Fruit fly (Drosophila melanogaster) whole organism, embryonic: ENCODE data around the gene Trf5.

Experiments
- CG10431 ChIP-seq: fragments of 200-800 bp; sonication (Bioruptor generic); optimal IDR thresholded peaks from 3 replicates; lab custom pipeline; 2018; ENCODE audit warnings: missing biosample characterization, mild to moderate bottlenecking, missing genetic modification characterization
- CG11456 ChIP-seq: fragments of 200-800 bp; sonication (Bioruptor generic); IDR thresholded peaks from 3 replicates; pipeline ENCODE4 v1.3.6; 2022; ENCODE audit warnings: missing biosample characterization, missing genetic modification characterization
- CG13296 ChIP-seq: fragments of 200-800 bp; sonication (Bioruptor generic); optimal IDR thresholded peaks from 3 replicates; lab custom pipeline; 2018; ENCODE audit warnings: missing biosample characterization, mild to moderate bottlenecking, missing genetic modification characterization
- CG14014 ChIP-seq: fragments of 200-800 bp; sonication (Bioruptor generic); IDR thresholded peaks from 2 replicates; pipeline ENCODE4 v1.3.6; 2022; ENCODE audit warnings: missing biosample characterization, missing genetic modification characterization
- CG14441 ChIP-seq: fragments of 200-800 bp; sonication (Bioruptor generic); IDR thresholded peaks from 2 replicates; pipeline ENCODE4 v1.3.6; 2022; ENCODE audit warnings: missing biosample characterization, missing genetic modification characterization
- CG14710 ChIP-seq: fragments of 200-800 bp; sonication (Bioruptor generic); optimal IDR thresholded peaks from 3 replicates; lab custom pipeline; 2019; ENCODE audit warnings: missing biosample characterization, mild to moderate bottlenecking, missing genetic modification characterization, moderate library complexity
- CG1602 ChIP-seq: fragments of 200-800 bp; sonication (Bioruptor generic); optimal IDR thresholded peaks from 3 replicates; lab custom pipeline; 2016; ENCODE audit warnings: missing biosample characterization, missing genetic modification characterization
- CG2678 ChIP-seq: fragments of 200-800 bp; sonication (Bioruptor generic); optimal IDR thresholded peaks from 3 replicates; lab custom pipeline; 2019; ENCODE audit warnings: missing biosample characterization, mild to moderate bottlenecking, missing genetic modification characterization, moderate library complexity
- CG31441 ChIP-seq: fragments of 200-800 bp; sonication (Bioruptor generic); IDR thresholded peaks from 2 replicates; pipeline ENCODE4 v1.3.6; 2022; ENCODE audit warnings: missing biosample characterization, missing genetic modification characterization
- CG32772 ChIP-seq: fragments of 200-800 bp; sonication (Bioruptor generic); IDR thresholded peaks from 2 replicates; pipeline ENCODE4 v1.3.6; 2022; ENCODE audit warnings: missing biosample characterization, missing genetic modification characterization
- CG33557 ChIP-seq: fragments of 200-800 bp; sonication (Bioruptor generic); optimal IDR thresholded peaks from 2 replicates; lab custom pipeline; 2019; ENCODE audit warnings: missing biosample characterization, mild to moderate bottlenecking, missing genetic modification characterization, moderate library complexity
- CG4282 ChIP-seq: fragments of 200-800 bp; sonication (Bioruptor generic); optimal IDR thresholded peaks from 2 replicates; lab custom pipeline; 2016; ENCODE audit warnings: missing biosample characterization, missing genetic modification characterization
- CG6272 ChIP-seq: fragments of 200-800 bp; sonication (Bioruptor generic); IDR thresholded peaks from 2 replicates; pipeline ENCODE4 v1.3.6; 2022; ENCODE audit warnings: missing biosample characterization, missing genetic modification characterization
- CG6791 ChIP-seq: fragments of 200-800 bp; sonication (Bioruptor generic); IDR thresholded peaks from 3 replicates; pipeline ENCODE4 v1.3.6; 2022; ENCODE audit warnings: missing biosample characterization, missing genetic modification characterization; ENCODE audit not compliant: partially characterized antibody
- CG7357 ChIP-seq: fragments of 200-800 bp; sonication (Bioruptor generic); IDR thresholded peaks from 3 replicates; pipeline ENCODE4 v1.3.6; 2022; ENCODE audit warnings: missing biosample characterization, missing genetic modification characterization
- CG7786 ChIP-seq: fragments of 200-800 bp; sonication (Bioruptor generic); optimal IDR thresholded peaks from 2 replicates; lab custom pipeline; 2016; ENCODE audit warnings: missing biosample characterization, missing genetic modification characterization
- CG7839 ChIP-seq: fragments of 200-800 bp; sonication (Bioruptor generic); optimal IDR thresholded peaks from 3 replicates; lab custom pipeline; 2018; ENCODE audit warnings: missing biosample characterization, mild to moderate bottlenecking, missing genetic modification characterization, moderate library complexity
- CG8478 ChIP-seq: fragments of >200 bp; optimal IDR thresholded peaks from 2 replicates; lab custom pipeline; 2018
- CG9609 ChIP-seq: fragments of 200-800 bp; sonication (Bioruptor generic); optimal IDR thresholded peaks from 3 replicates; lab custom pipeline; 2016; ENCODE audit warnings: missing biosample characterization, missing genetic modification characterization
- CHES-1-like ChIP-seq: fragments of 200-800 bp; sonication (Bioruptor generic); optimal IDR thresholded peaks from 2 replicates; lab custom pipeline; 2016; ENCODE audit warnings: missing biosample characterization, missing genetic modification characterization
- CkIIα-i1 ChIP-seq: fragments of 200-800 bp; sonication (Bioruptor generic); IDR thresholded peaks from 2 replicates; pipeline ENCODE4 v1.3.6; 2022; ENCODE audit warnings: missing biosample characterization, missing genetic modification characterization
- D ChIP-seq, 2 experiments: fragments of 200-800 bp in 1 of 2; fragments of >200 bp in 1 of 2; sonication (Bioruptor generic) in 1 of 2; optimal IDR thresholded peaks; 2 replicates in 1 of 2; 3 replicates in 1 of 2; lab custom pipeline; 2017; ENCODE audit warnings: mild to moderate bottlenecking in 1 of 2, missing biosample characterization in 1 of 2, missing genetic modification characterization in 1 of 2, missing genetic modification reagents in 1 of 2
- Eip74EF ChIP-seq, 2 experiments: fragments of 200-800 bp in 1 of 2; fragments of >200 bp in 1 of 2; sonication (Bioruptor generic) in 1 of 2; optimal IDR thresholded peaks; 2 replicates each; lab custom pipeline; 2017 to 2019; ENCODE audit warnings: missing biosample characterization in 2 of 2, missing genetic modification characterization in 2 of 2, mild to moderate bottlenecking in 1 of 2, moderate library complexity in 1 of 2
- HLH4C ChIP-seq: fragments of 200-800 bp; sonication (Bioruptor generic); IDR thresholded peaks from 3 replicates; pipeline ENCODE4 v1.3.6; 2022; ENCODE audit warnings: missing biosample characterization, missing genetic modification characterization; ENCODE audit not compliant: partially characterized antibody
- NK7.1 ChIP-seq: fragments of 200-800 bp; sonication (Bioruptor generic); optimal IDR thresholded peaks from 3 replicates; lab custom pipeline; 2016; ENCODE audit warnings: missing biosample characterization, missing genetic modification characterization
- Neu2 ChIP-seq: fragments of 200-800 bp; sonication (Bioruptor generic); optimal IDR thresholded peaks from 3 replicates; lab custom pipeline; 2016; ENCODE audit warnings: missing biosample characterization, missing genetic modification characterization, borderline replicate concordance
- NfI ChIP-seq: fragments of 200-800 bp; sonication (Bioruptor generic); optimal IDR thresholded peaks from 3 replicates; lab custom pipeline; 2018; ENCODE audit warnings: missing biosample characterization, mild to moderate bottlenecking, missing genetic modification characterization, moderate library complexity
- Oaz ChIP-seq: fragments of 200-800 bp; sonication (Bioruptor generic); IDR thresholded peaks from 2 replicates; pipeline ENCODE4 v1.3.6; 2022; ENCODE audit warnings: missing biosample characterization, missing genetic modification characterization
- Sry-β ChIP-seq: fragments of 200-800 bp; sonication (Bioruptor generic); optimal IDR thresholded peaks from 2 replicates; lab custom pipeline; 2018; ENCODE audit warnings: missing biosample characterization, mild to moderate bottlenecking, missing genetic modification characterization, moderate library complexity
- Ssrp ChIP-seq: fragments of 200-800 bp; sonication (Bioruptor generic); optimal IDR thresholded peaks from 2 replicates; lab custom pipeline; 2018; ENCODE audit warnings: missing biosample characterization, mild to moderate bottlenecking, missing genetic modification characterization, moderate library complexity
- Stat92E ChIP-seq, 3 experiments: fragments of >200 bp in 2 of 3; fragments of 200-800 bp in 1 of 3; sonication (Bioruptor generic) in 1 of 3; optimal IDR thresholded peaks; 2 replicates each; lab custom pipeline; 2017 to 2019; ENCODE audit warnings: missing biosample characterization in 3 of 3, missing genetic modification characterization in 3 of 3, mild to moderate bottlenecking in 1 of 3, moderate library complexity in 1 of 3
- ara ChIP-seq: fragments of 200-800 bp; sonication (Bioruptor generic); IDR thresholded peaks from 2 replicates; pipeline ENCODE4 v1.3.6; 2022; ENCODE audit warnings: missing biosample characterization, missing genetic modification characterization
- btn ChIP-seq: fragments of 200-800 bp; sonication (Bioruptor generic); optimal IDR thresholded peaks from 2 replicates; lab custom pipeline; 2016; ENCODE audit warnings: missing biosample characterization, missing genetic modification characterization
- chm ChIP-seq: fragments of 200-800 bp; sonication (Bioruptor generic); IDR thresholded peaks from 2 replicates; pipeline ENCODE4 v1.3.6; 2022; ENCODE audit warnings: missing biosample characterization, missing genetic modification characterization
- chn ChIP-seq: fragments of 200-800 bp; sonication (Bioruptor generic); optimal IDR thresholded peaks from 2 replicates; lab custom pipeline; 2016; ENCODE audit warnings: missing biosample characterization, missing genetic modification characterization
- cwo ChIP-seq: fragments of 200-800 bp; sonication (Bioruptor generic); optimal IDR thresholded peaks from 3 replicates; lab custom pipeline; 2017; ENCODE audit warnings: missing biosample characterization, missing genetic modification characterization, mild to moderate bottlenecking, moderate library complexity, missing genetic modification reagents
- dmrt11E ChIP-seq: fragments of 200-800 bp; sonication (Bioruptor generic); optimal IDR thresholded peaks from 3 replicates; lab custom pipeline; 2018; ENCODE audit warnings: missing biosample characterization, mild to moderate bottlenecking, missing genetic modification characterization, moderate library complexity
- hb ChIP-seq: fragments of 200-800 bp; sonication (Bioruptor generic); IDR thresholded peaks from 3 replicates; pipeline ENCODE4 v1.3.6; 2022; ENCODE audit warnings: missing biosample characterization, missing genetic modification characterization; ENCODE audit not compliant: partially characterized antibody
- klu ChIP-seq: fragments of 200-800 bp; sonication (Bioruptor generic); IDR thresholded peaks from 2 replicates; pipeline ENCODE4 v1.3.6; 2022; ENCODE audit warnings: missing biosample characterization, missing genetic modification characterization
- mld ChIP-seq: fragments of 200-800 bp; sonication (Bioruptor generic); IDR thresholded peaks from 3 replicates; pipeline ENCODE4 v1.3.6; 2022; ENCODE audit warnings: missing biosample characterization, missing genetic modification characterization; ENCODE audit not compliant: partially characterized antibody
- nerfin-1 ChIP-seq: fragments of 200-800 bp; sonication (Bioruptor generic); optimal IDR thresholded peaks from 3 replicates; lab custom pipeline; 2019; ENCODE audit warnings: missing biosample characterization, mild to moderate bottlenecking, missing genetic modification characterization, moderate library complexity
- nom ChIP-seq: fragments of 200-800 bp; sonication (Bioruptor generic); optimal IDR thresholded peaks from 2 replicates; lab custom pipeline; 2017; ENCODE audit warnings: missing biosample characterization, missing genetic modification characterization, mild to moderate bottlenecking, moderate library complexity, missing genetic modification reagents
- pum ChIP-seq: fragments of 200-800 bp; sonication (Bioruptor generic); optimal IDR thresholded peaks from 2 replicates; lab custom pipeline; 2016; ENCODE audit warnings: missing biosample characterization, missing genetic modification characterization
- pzg ChIP-seq: fragments of 200-800 bp; sonication (Bioruptor generic); optimal IDR thresholded peaks from 3 replicates; lab custom pipeline; 2018; ENCODE audit warnings: missing biosample characterization, mild to moderate bottlenecking, missing genetic modification characterization, moderate library complexity
- row ChIP-seq: fragments of 200-800 bp; sonication (Bioruptor generic); IDR thresholded peaks from 3 replicates; pipeline ENCODE4 v1.3.6; 2022; ENCODE audit warnings: missing biosample characterization, missing genetic modification characterization
- salm ChIP-seq: fragments of 200-800 bp; sonication (Bioruptor generic); optimal IDR thresholded peaks from 2 replicates; lab custom pipeline; 2018; ENCODE audit warnings: missing biosample characterization, mild to moderate bottlenecking, missing genetic modification characterization
- sob ChIP-seq: fragments of 200-800 bp; sonication (Bioruptor generic); IDR thresholded peaks from 2 replicates; pipeline ENCODE4 v1.3.6; 2022; ENCODE audit warnings: missing biosample characterization, missing genetic modification characterization
- tio ChIP-seq: fragments of 200-800 bp; sonication (Bioruptor generic); optimal IDR thresholded peaks from 2 replicates; lab custom pipeline; 2017; ENCODE audit warnings: missing biosample characterization, missing genetic modification characterization, inconsistent platforms
- twi ChIP-seq: fragments of 200-800 bp; optimal IDR thresholded peaks from 2 replicates; lab custom pipeline; 2019; ENCODE audit warnings: missing biosample characterization, mild to moderate bottlenecking, missing genetic modification characterization, moderate library complexity
- tx ChIP-seq: fragments of 200-800 bp; sonication (Bioruptor generic); optimal IDR thresholded peaks from 2 replicates; lab custom pipeline; 2016; ENCODE audit warnings: missing biosample characterization, missing genetic modification characterization

The Trf5 gene

DNA sequence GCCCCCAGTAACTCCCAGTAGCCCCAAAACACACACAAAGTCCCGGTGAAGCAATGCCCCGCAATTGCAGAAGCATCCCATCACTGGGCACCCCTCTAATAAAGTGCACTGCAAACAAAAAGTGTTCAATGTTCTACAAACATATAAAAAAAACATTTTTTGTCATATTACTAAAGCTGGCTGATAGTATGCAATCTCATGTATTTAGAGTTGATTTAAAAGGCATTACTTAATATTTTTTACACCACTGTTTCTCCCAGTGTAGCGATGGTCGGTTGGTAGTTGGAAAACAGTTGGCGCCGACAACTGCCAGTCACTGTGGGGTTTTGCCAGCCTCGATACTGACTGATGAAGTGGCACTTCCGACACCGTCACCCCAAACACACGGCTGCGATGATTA lies 24.1 kb upstream of the Trf5 start (continued):
- TF ChIP-seq dmrt11E (tag; lab: Kevin White, UChicago) (no peak), CG8478 (lab: Kevin White, UChicago) (no peak), CG7786 (GFP tag; lab: Kevin White, UChicago) (no peak), CG32772 (GFP tag; lab: Robert Waterston, UW) (peak; percentile 5; the same call in 1 of the 2 replicates), btn (no peak), CG33557 (GFP tag; lab: Kevin White, UChicago) (no peak), D (optimal IDR thresholded peaks at IDR 0.05; lab: Kevin White, UChicago) (no peak), D (GFP tag; optimal IDR thresholded peaks at IDR 0.05; lab: Kevin White, UChicago) (no peak), CG13296 (GFP tag; lab: Kevin White, UChicago) (no peak), CG14014 (GFP tag; lab: Robert Waterston, UW) (peak; percentile 44; the same call in 1 of the 2 replicates), HLH4C (GFP tag; lab: Robert Waterston, UW) (no peak), tio (GFP tag; lab: Kevin White, UChicago) (no peak), row (peak; percentile 54; the same call in 1 of the 3 replicates), klu (GFP tag; lab: Robert Waterston, UW) (no peak), Sry-β (GFP tag; lab: Kevin White, UChicago) (no peak), Oaz (GFP tag; lab: Robert Waterston, UW) (0 out of 2 replicates have a peak, but pooled peaks have one; percentile 40), Neu2 (GFP tag; lab: Kevin White, UChicago) (no peak), CHES-1-like (no peak), CG6791 (GFP tag; lab: Robert Waterston, UW) (no peak), sob (no peak), CG31441 (GFP tag; lab: Robert Waterston, UW) (no peak), pzg (GFP tag; lab: Kevin White, UChicago) (no peak), chm (no peak), Stat92E (GFP tag; optimal IDR thresholded peaks at IDR 0.05; lab: Kevin White, UChicago) (no peak), CG14710 (tag; lab: Kevin White, UChicago) (no peak), CG9609 (peak; percentile 8), Ssrp (tag; lab: Kevin White, UChicago) (no peak), pum (GFP tag; lab: Kevin White, UChicago) (no peak), CG1602 (GFP tag; lab: Kevin White, UChicago) (no peak), tx (GFP tag; lab: Kevin White, UChicago) (no peak), CG2678 (peak; percentile 29), CG11456 (GFP tag; lab: Robert Waterston, UW) (peak; percentile 43; the same call in 1 of the 3 replicates), CG4282 (GFP tag; lab: Kevin White, UChicago) (no peak), cwo (GFP tag; lab: Kevin White, UChicago) (peak; percentile 10), Eip74EF (GFP tag; optimal IDR thresholded peaks at IDR 0.05; lab: Kevin White, UChicago) (no peak), CG6272 (GFP tag; lab: Robert Waterston, UW) (no peak), CG14441 (0 out of 2 replicates have a peak, but pooled peaks have one; percentile 33), nerfin-1 (tag; lab: Kevin White, UChicago) (no peak), salm (tag; lab: Kevin White, UChicago) (no peak), CG7839 (tag; lab: Kevin White, UChicago) (peak; percentile 6), nom (GFP tag; lab: Kevin White, UChicago) (no peak), NK7.1 (GFP tag; lab: Kevin White, UChicago) (no peak), twi (tag; lab: Kevin White, UChicago) (no peak), ara (GFP tag; lab: Robert Waterston, UW) (no peak), hb (GFP tag; lab: Robert Waterston, UW) (no peak), mld (no peak), CG7357 (GFP tag; lab: Robert Waterston, UW) (no peak), NfI (GFP tag; lab: Kevin White, UChicago) (peak; percentile 5), CG10431 (GFP tag; lab: Kevin White, UChicago) (no peak), chn (GFP tag; lab: Kevin White, UChicago) (no peak), CkIIα-i1 (GFP tag; lab: Robert Waterston, UW) (no peak)
